Worm (Caenorhabditis elegans): ENCODE data around the gene W06B4.2.

ce11 chrII:4510684-4511083 lies 42.7 kb downstream of the W06B4.2 start:
- TF ChIP-seq unc-86 (tag; optimal IDR thresholded peaks at IDR 0.05) (no peak), pqm-1 (tag; optimal IDR thresholded peaks at IDR 0.05) (no peak), pros-1 (tag; optimal IDR thresholded peaks at IDR 0.05) (no peak), dmd-4 (tag; optimal IDR thresholded peaks at IDR 0.05; ENCODE audit: borderline replicate concordance) (no peak), fkh-10 (GFP tag; optimal IDR thresholded peaks at IDR 0.05) (no peak)
